Fruit fly (Drosophila melanogaster) whole organism, adult: ENCODE data around the gene CG34323.

ENCODE experiments used
- CG11617 ChIP-seq: fragments of 200-800 bp; sonication (Bioruptor generic); optimal IDR thresholded peaks from 2 replicates; lab custom pipeline; 2017; ENCODE audit warnings: mild to moderate bottlenecking, missing biosample characterization, missing genetic modification reagents, missing genetic modification characterization
- CG12768 ChIP-seq: fragments of 200-800 bp; sonication (Bioruptor generic); optimal IDR thresholded peaks from 2 replicates; lab custom pipeline; 2017; ENCODE audit warnings: missing biosample characterization, missing genetic modification characterization, mild to moderate bottlenecking, moderate library complexity, missing genetic modification reagents
- CG14711 ChIP-seq: fragments of 200-800 bp; sonication (Bioruptor generic); optimal IDR thresholded peaks from 2 replicates; lab custom pipeline; 2018; ENCODE audit warnings: missing biosample characterization, mild to moderate bottlenecking, missing genetic modification characterization, moderate library complexity
- CG1620 ChIP-seq: fragments of 200-800 bp; sonication (Bioruptor generic); optimal IDR thresholded peaks from 2 replicates; lab custom pipeline; 2016; ENCODE audit warnings: missing biosample characterization, missing genetic modification characterization
- CG33017 ChIP-seq: fragments of 200-800 bp; sonication (Bioruptor generic); optimal IDR thresholded peaks from 2 replicates; lab custom pipeline; 2018; ENCODE audit warnings: missing biosample characterization, mild to moderate bottlenecking, missing genetic modification characterization, moderate library complexity
- CG5204 ChIP-seq: fragments of 200-800 bp; sonication (Bioruptor generic); optimal IDR thresholded peaks from 2 replicates; lab custom pipeline; 2016; ENCODE audit warnings: missing biosample characterization, missing genetic modification characterization
- CG7045 ChIP-seq: fragments of 200-800 bp; sonication (Bioruptor generic); optimal IDR thresholded peaks from 2 replicates; lab custom pipeline; 2017; ENCODE audit warnings: missing biosample characterization, mild to moderate bottlenecking, missing genetic modification characterization
- CG7101 ChIP-seq: fragments of 200-800 bp; sonication (Bioruptor generic); optimal IDR thresholded peaks from 2 replicates; lab custom pipeline; 2018; ENCODE audit warnings: missing biosample characterization, mild to moderate bottlenecking, missing genetic modification characterization, moderate library complexity
- Clk ChIP-seq: fragments of 200-800 bp; sonication (Bioruptor generic); optimal IDR thresholded peaks from 2 replicates; lab custom pipeline; 2017; ENCODE audit warnings: missing biosample characterization, missing genetic modification characterization
- Crg-1 ChIP-seq: fragments of 200-800 bp; sonication (Bioruptor generic); optimal IDR thresholded peaks from 2 replicates; lab custom pipeline; 2016; ENCODE audit warnings: missing biosample characterization, missing genetic modification characterization
- Hr96 ChIP-seq: fragments of 200-800 bp; sonication (Bioruptor generic); optimal IDR thresholded peaks from 2 replicates; lab custom pipeline; 2016; ENCODE audit warnings: missing biosample characterization, missing genetic modification characterization
- Mnt ChIP-seq: fragments of 200-800 bp; sonication (Bioruptor generic); optimal IDR thresholded peaks from 2 replicates; lab custom pipeline; 2016; ENCODE audit warnings: missing biosample characterization, mild to moderate bottlenecking, missing genetic modification characterization
- bab1 ChIP-seq: fragments of 200-800 bp; sonication (Bioruptor generic); optimal IDR thresholded peaks from 3 replicates; lab custom pipeline; 2019; ENCODE audit warnings: missing biosample characterization, mild to moderate bottlenecking, missing genetic modification characterization, moderate library complexity
- cic ChIP-seq: fragments of 200-800 bp; sonication (Bioruptor generic); optimal IDR thresholded peaks from 2 replicates; lab custom pipeline; 2017; ENCODE audit warnings: missing biosample characterization, mild to moderate bottlenecking, missing genetic modification characterization, moderate library complexity
- cnc ChIP-seq, 2 experiments: fragments of >200 bp; optimal IDR thresholded peaks; 2 replicates each; lab custom pipeline; 2017
- kay ChIP-seq: fragments of 200-800 bp; sonication (Bioruptor generic); peaks from one replicate; lab custom pipeline; 2016; ENCODE audit warnings: missing biosample characterization, missing genetic modification characterization, borderline replicate concordance
- ovo ChIP-seq: fragments of 200-800 bp; sonication (Bioruptor generic); optimal IDR thresholded peaks from 2 replicates; lab custom pipeline; 2016; ENCODE audit warnings: missing biosample characterization, missing genetic modification characterization
- pad ChIP-seq: fragments of 200-800 bp; sonication (Bioruptor generic); optimal IDR thresholded peaks from 3 replicates; lab custom pipeline; 2017; ENCODE audit warnings: missing biosample characterization, missing genetic modification characterization, mild to moderate bottlenecking, moderate library complexity, missing genetic modification reagents
- tj ChIP-seq: fragments of 200-800 bp; sonication (Bioruptor generic); optimal IDR thresholded peaks from 3 replicates; lab custom pipeline; 2017; ENCODE audit warnings: missing biosample characterization, mild to moderate bottlenecking, missing genetic modification characterization, moderate library complexity
- toe ChIP-seq: fragments of 200-800 bp; sonication (Bioruptor generic); optimal IDR thresholded peaks from 2 replicates; lab custom pipeline; 2016; ENCODE audit warnings: missing biosample characterization, missing genetic modification characterization

The CG34323 gene

DNA sequence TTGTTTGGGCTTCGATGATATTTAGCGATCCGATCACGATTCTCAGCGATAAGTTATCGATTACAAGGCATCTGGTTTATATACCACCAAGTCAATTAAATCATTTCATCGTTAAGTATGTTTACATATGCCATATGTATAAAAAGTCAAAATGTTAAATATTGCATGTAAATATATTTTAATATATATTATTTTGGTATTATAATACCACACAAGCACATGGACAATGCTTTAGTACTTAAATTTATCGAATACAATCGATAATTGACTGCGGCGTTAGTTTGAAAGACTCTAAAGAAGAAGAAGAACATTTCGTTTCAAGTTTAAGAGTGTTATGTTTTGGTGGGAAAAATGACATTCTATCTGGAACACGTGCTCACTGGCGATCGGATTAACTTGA, at the start of gene CG34323:
Gene CG34323, plus strand, starts transcription at position 301 of the 400 bp plus-strand sequence.
- TF ChIP-seq toe (no peak), CG11617 (GFP tag; lab: Kevin White, UChicago) (no peak), CG5204 (no peak), Crg-1 (GFP tag; lab: Kevin White, UChicago) (no peak), CG1620 (no peak), CG7045 (GFP tag; lab: Kevin White, UChicago) (no peak), CG14711 (tag; lab: Kevin White, UChicago) (no peak), bab1 (no peak), pad (GFP tag; lab: Kevin White, UChicago) (no peak), ovo (GFP tag; lab: Kevin White, UChicago) (no peak), kay (GFP tag; lab: Kevin White, UChicago) (no peak), CG33017 (tag; lab: Kevin White, UChicago) (no peak), CG7101 (tag; lab: Kevin White, UChicago) (no peak), cnc (optimal IDR thresholded peaks at IDR 0.05; lab: Kevin White, UChicago) (no peak), CG12768 (GFP tag; lab: Kevin White, UChicago) (no peak), Hr96 (GFP tag; lab: Kevin White, UChicago) (no peak), Clk (GFP tag; lab: Kevin White, UChicago) (no peak), tj (GFP tag; lab: Kevin White, UChicago) (no peak), cic (GFP tag; lab: Kevin White, UChicago) (no peak), Mnt (GFP tag; lab: Kevin White, UChicago) (no peak)

DNA sequence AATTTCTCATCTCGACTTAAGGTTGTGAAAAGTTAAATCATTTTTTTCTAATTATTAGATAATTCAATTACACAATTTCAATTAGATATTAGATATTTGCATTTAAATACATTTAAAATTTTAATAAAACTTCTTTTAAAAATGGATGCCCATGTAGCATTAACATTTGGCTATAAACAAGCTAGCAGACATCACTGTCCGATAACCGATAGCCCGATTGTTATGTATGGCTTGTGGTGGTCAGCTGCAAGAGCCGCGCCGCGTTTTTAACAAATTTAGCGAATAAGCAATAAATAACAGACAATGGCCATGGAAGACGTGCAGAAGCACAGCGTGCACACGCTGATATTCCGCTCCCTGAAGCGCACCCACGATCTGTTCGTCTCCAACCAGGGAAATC, 49.4 kb upstream of the CG34323 start, which contains the start of gene Tango4:
Gene Tango4, plus strand, starts transcription at position 212 of the 400 bp plus-strand sequence.
- no peak for TF ChIP-seq Crg-1 (GFP tag; lab: Kevin White, UChicago)
- no peak for TF ChIP-seq CG14711 (tag; lab: Kevin White, UChicago)
- TF ChIP-seq Mnt (GFP tag; lab: Kevin White, UChicago): no peak
- no peak for TF ChIP-seq CG7101 (tag; lab: Kevin White, UChicago)
- TF ChIP-seq kay (GFP tag; lab: Kevin White, UChicago): no peak
- TF ChIP-seq CG5204: no peak
- no peak for TF ChIP-seq CG1620
- TF ChIP-seq CG12768 (GFP tag; lab: Kevin White, UChicago): no peak
- TF ChIP-seq tj (GFP tag; lab: Kevin White, UChicago): no peak
- TF ChIP-seq bab1: no peak
- no peak for TF ChIP-seq toe
- TF ChIP-seq pad (GFP tag; lab: Kevin White, UChicago): no peak
- no peak for TF ChIP-seq cic (GFP tag; lab: Kevin White, UChicago)
- TF ChIP-seq Clk (GFP tag; lab: Kevin White, UChicago): no peak
- no peak for TF ChIP-seq cnc (optimal IDR thresholded peaks at IDR 0.05; lab: Kevin White, UChicago)
- TF ChIP-seq CG11617 (GFP tag; lab: Kevin White, UChicago): no peak
- TF ChIP-seq ovo (GFP tag; lab: Kevin White, UChicago): no peak
- TF ChIP-seq CG7045 (GFP tag; lab: Kevin White, UChicago): no peak
- TF ChIP-seq Hr96 (GFP tag; lab: Kevin White, UChicago): no peak

DNA sequence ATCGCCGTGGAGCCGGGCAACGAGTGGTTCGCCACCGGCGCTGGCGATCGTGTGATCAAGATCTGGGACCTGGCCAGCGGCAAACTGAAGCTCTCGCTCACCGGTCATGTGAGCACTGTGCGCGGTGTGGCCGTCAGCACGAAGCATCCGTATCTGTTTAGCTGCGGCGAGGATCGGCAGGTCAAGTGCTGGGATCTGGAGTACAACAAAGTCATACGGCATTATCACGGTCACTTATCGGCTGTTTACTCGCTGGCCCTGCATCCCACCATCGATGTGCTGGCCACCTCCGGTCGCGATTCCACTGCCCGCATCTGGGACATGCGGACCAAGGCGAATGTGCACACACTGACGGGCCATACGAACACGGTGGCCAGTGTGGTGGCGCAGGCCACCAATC, 48.5 kb upstream of the CG34323 start:
- TF ChIP-seq Crg-1 (GFP tag; lab: Kevin White, UChicago) (no peak), CG14711 (tag; lab: Kevin White, UChicago) (no peak), CG11617 (GFP tag; lab: Kevin White, UChicago) (no peak), CG5204 (no peak), CG1620 (no peak), Hr96 (GFP tag; lab: Kevin White, UChicago) (no peak), cnc (optimal IDR thresholded peaks at IDR 0.05; lab: Kevin White, UChicago) (no peak), CG12768 (GFP tag; lab: Kevin White, UChicago) (no peak), ovo (GFP tag; lab: Kevin White, UChicago) (no peak), tj (GFP tag; lab: Kevin White, UChicago) (no peak), Mnt (GFP tag; lab: Kevin White, UChicago) (no peak), pad (GFP tag; lab: Kevin White, UChicago) (no peak), Clk (GFP tag; lab: Kevin White, UChicago) (no peak), CG33017 (tag; lab: Kevin White, UChicago) (no peak), CG7045 (GFP tag; lab: Kevin White, UChicago) (no peak), kay (GFP tag; lab: Kevin White, UChicago) (no peak), CG7101 (tag; lab: Kevin White, UChicago) (no peak)

DNA sequence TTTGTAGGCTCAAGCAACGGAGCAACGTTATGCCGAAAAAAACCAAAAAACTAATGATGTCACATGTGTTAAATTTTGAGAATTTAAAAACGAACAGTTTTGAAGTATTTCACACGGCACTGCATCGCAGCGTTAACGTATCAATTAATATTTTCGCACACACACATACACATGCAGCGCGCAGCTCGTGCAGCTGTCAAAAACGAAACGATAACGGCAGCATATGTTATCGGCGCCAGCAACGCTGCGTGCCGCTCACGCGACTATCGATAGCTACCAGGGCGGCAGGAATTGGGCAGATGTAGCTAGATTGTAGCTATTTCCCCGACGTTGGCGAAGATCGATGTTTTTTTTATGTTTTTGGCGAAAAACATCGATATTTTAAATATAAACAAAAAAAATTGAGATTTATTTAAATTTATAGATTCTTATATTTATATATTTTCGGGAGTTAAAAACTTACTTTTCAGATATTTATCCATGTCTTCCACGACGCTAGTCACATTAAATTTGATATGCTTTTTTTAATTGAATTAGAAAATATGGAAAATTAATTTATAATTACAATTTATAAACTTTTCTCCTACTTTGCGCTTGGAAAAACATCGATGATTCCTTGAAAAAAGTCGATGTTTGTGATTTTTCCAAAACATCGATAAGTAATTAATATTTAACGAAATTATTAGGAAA, 41.3 kb upstream of the CG34323 start, which contains the start of gene Usp7:
Gene Usp7, minus strand, starts transcription at position 208 of the 690 bp plus-strand sequence.
- no peak for TF ChIP-seq cnc (optimal IDR thresholded peaks at IDR 0.05; lab: Kevin White, UChicago)
- TF ChIP-seq Crg-1 (GFP tag; lab: Kevin White, UChicago): no peak
- TF ChIP-seq tj (GFP tag; lab: Kevin White, UChicago): no peak
- peak; percentile 74 for TF ChIP-seq Mnt (GFP tag; lab: Kevin White, UChicago)
- TF ChIP-seq kay (GFP tag; lab: Kevin White, UChicago): no peak
- no peak for TF ChIP-seq CG12768 (GFP tag; lab: Kevin White, UChicago)
- no peak for TF ChIP-seq CG14711 (tag; lab: Kevin White, UChicago)
- peak; percentile 38 for TF ChIP-seq bab1
- TF ChIP-seq CG33017 (tag; lab: Kevin White, UChicago): no peak
- no peak for TF ChIP-seq CG7101 (tag; lab: Kevin White, UChicago)
- TF ChIP-seq ovo (GFP tag; lab: Kevin White, UChicago): no peak
- TF ChIP-seq toe: no peak
- TF ChIP-seq pad (GFP tag; lab: Kevin White, UChicago): no peak
- TF ChIP-seq Hr96 (GFP tag; lab: Kevin White, UChicago): no peak
- no peak for TF ChIP-seq cic (GFP tag; lab: Kevin White, UChicago)

DNA sequence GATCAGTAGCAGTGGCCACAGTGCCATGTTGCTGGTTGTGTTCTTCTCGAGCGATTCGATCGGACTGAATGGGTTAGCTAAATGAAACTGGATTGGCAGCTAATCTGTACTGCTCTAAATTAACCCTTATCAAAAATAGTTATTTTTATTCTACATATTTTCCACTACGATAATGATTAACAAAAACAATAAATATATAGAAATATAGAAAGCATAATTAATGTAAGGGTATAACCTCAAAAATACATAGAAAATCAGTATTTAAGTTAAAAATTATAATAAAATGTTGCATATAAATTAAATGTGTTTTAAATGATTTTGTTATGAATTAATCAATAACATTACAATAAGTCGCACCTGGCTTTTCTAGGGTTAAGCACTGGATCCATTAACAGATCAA, 38.8 kb upstream of the CG34323 start, which contains the start of gene Cyp311a1:
Gene Cyp311a1, minus strand, starts transcription at position 66 of the 400 bp plus-strand sequence.
- TF ChIP-seq CG7101 (tag; lab: Kevin White, UChicago): peak; percentile 56
- no peak for TF ChIP-seq pad (GFP tag; lab: Kevin White, UChicago)
- no peak for TF ChIP-seq cnc (optimal IDR thresholded peaks at IDR 0.05; lab: Kevin White, UChicago)
- TF ChIP-seq Clk (GFP tag; lab: Kevin White, UChicago): no peak
- TF ChIP-seq CG33017 (tag; lab: Kevin White, UChicago): peak; percentile 60
- TF ChIP-seq CG14711 (tag; lab: Kevin White, UChicago): peak; percentile 48
- TF ChIP-seq CG11617 (GFP tag; lab: Kevin White, UChicago): no peak
